Fruit fly (Drosophila melanogaster) whole organism, embryonic: Measurements from ENCODE around the gene Snr1.
A peak's percentile ranks its signal among the peaks of the same experiment; 100 is the strongest.

ENCODE experiments used
- Abd-B ChIP-seq: fragments of 200-800 bp; sonication (Bioruptor generic); optimal IDR thresholded peaks from 2 replicates; lab custom pipeline; 2018; ENCODE audit warnings: missing biosample characterization, mild to moderate bottlenecking, missing genetic modification characterization, moderate library complexity
- BEAF-32 ChIP-seq: fragments of 200-800 bp; sonication (Bioruptor generic); optimal IDR thresholded peaks from 3 replicates; lab custom pipeline; 2017; ENCODE audit warnings: missing biosample characterization, missing genetic modification characterization, mild to moderate bottlenecking, moderate library complexity, missing genetic modification reagents
- BtbVII ChIP-seq: fragments of 200-800 bp; sonication (Bioruptor generic); optimal IDR thresholded peaks from 3 replicates; lab custom pipeline; 2017; ENCODE audit warnings: missing biosample characterization, mild to moderate bottlenecking, missing genetic modification characterization
- CG10267 ChIP-seq: fragments of 200-800 bp; sonication (Bioruptor generic); optimal IDR thresholded peaks from 2 replicates; lab custom pipeline; 2018; ENCODE audit warnings: missing biosample characterization, mild to moderate bottlenecking, missing genetic modification characterization, moderate library complexity
- CG10543 ChIP-seq: fragments of 200-800 bp; sonication (Bioruptor generic); optimal IDR thresholded peaks from 3 replicates; lab custom pipeline; 2017; ENCODE audit warnings: missing biosample characterization, mild to moderate bottlenecking, missing genetic modification characterization, moderate library complexity
- CG11456 ChIP-seq: fragments of 200-800 bp; sonication (Bioruptor generic); IDR thresholded peaks from 3 replicates; pipeline ENCODE4 v1.3.6; 2022; ENCODE audit warnings: missing biosample characterization, missing genetic modification characterization
- CG12659 ChIP-seq: fragments of 200-800 bp; sonication (Bioruptor generic); optimal IDR thresholded peaks from 3 replicates; lab custom pipeline; 2017; ENCODE audit warnings: mild to moderate bottlenecking, missing biosample characterization, missing genetic modification reagents, missing genetic modification characterization
- CG16813 ChIP-seq: fragments of 200-800 bp; sonication (Bioruptor generic); IDR thresholded peaks from 3 replicates; pipeline ENCODE4 v1.3.6; 2022; ENCODE audit warnings: missing biosample characterization, missing genetic modification characterization; ENCODE audit not compliant: partially characterized antibody
- CG31441 ChIP-seq: fragments of 200-800 bp; sonication (Bioruptor generic); IDR thresholded peaks from 2 replicates; pipeline ENCODE4 v1.3.6; 2022; ENCODE audit warnings: missing biosample characterization, missing genetic modification characterization
- CG32772 ChIP-seq: fragments of 200-800 bp; sonication (Bioruptor generic); IDR thresholded peaks from 2 replicates; pipeline ENCODE4 v1.3.6; 2022; ENCODE audit warnings: missing biosample characterization, missing genetic modification characterization
- CG3726 ChIP-seq: fragments of 200-800 bp; sonication (Bioruptor generic); IDR thresholded peaks from 3 replicates; pipeline ENCODE4, ENCODE4 v1.3.6; 2022; ENCODE audit warnings: missing biosample characterization, missing genetic modification characterization
- CG4820 ChIP-seq: fragments of 200-800 bp; sonication (Bioruptor generic); optimal IDR thresholded peaks from 3 replicates; lab custom pipeline; 2016; ENCODE audit warnings: missing biosample characterization, missing genetic modification characterization
- CG5180 ChIP-seq: fragments of 200-800 bp; sonication (Bioruptor generic); optimal IDR thresholded peaks from 3 replicates; lab custom pipeline; 2017; ENCODE audit warnings: missing biosample characterization, missing genetic modification characterization, mild to moderate bottlenecking, moderate library complexity, missing genetic modification reagents
- CG6791 ChIP-seq: fragments of 200-800 bp; sonication (Bioruptor generic); IDR thresholded peaks from 3 replicates; pipeline ENCODE4 v1.3.6; 2022; ENCODE audit warnings: missing biosample characterization, missing genetic modification characterization; ENCODE audit not compliant: partially characterized antibody
- CG8281 ChIP-seq: fragments of 200-800 bp; sonication (Bioruptor generic); optimal IDR thresholded peaks from 2 replicates; lab custom pipeline; 2018; ENCODE audit warnings: missing biosample characterization, mild to moderate bottlenecking, missing genetic modification characterization, moderate library complexity
- CG8944 ChIP-seq: fragments of 200-800 bp; sonication (Bioruptor generic); optimal IDR thresholded peaks from 3 replicates; lab custom pipeline; 2016; ENCODE audit warnings: missing biosample characterization, missing genetic modification characterization
- CG9215 ChIP-seq: fragments of 200-800 bp; sonication (Bioruptor generic); IDR thresholded peaks from 2 replicates; pipeline ENCODE4 v1.3.6; 2022; ENCODE audit warnings: missing biosample characterization, missing genetic modification characterization
- CTCF ChIP-seq: fragments of 200-800 bp; sonication (Bioruptor generic); optimal IDR thresholded peaks from 2 replicates; lab custom pipeline; 2017; ENCODE audit warnings: missing biosample characterization, mild to moderate bottlenecking, missing genetic modification characterization, moderate library complexity
- CoRest ChIP-seq: fragments of 200-800 bp; sonication (Bioruptor generic); optimal IDR thresholded peaks from 3 replicates; lab custom pipeline; 2018; ENCODE audit warnings: missing biosample characterization, mild to moderate bottlenecking, missing genetic modification characterization, moderate library complexity
- CrebB ChIP-seq: fragments of 200-800 bp; sonication (Bioruptor generic); optimal IDR thresholded peaks from 3 replicates; lab custom pipeline; 2018; ENCODE audit warnings: missing biosample characterization, mild to moderate bottlenecking, missing genetic modification characterization
- Eip74EF ChIP-seq, 2 experiments: fragments of 200-800 bp in 1 of 2; fragments of >200 bp in 1 of 2; sonication (Bioruptor generic) in 1 of 2; optimal IDR thresholded peaks; 2 replicates each; lab custom pipeline; 2017 to 2019; ENCODE audit warnings: missing biosample characterization in 2 of 2, missing genetic modification characterization in 2 of 2, mild to moderate bottlenecking in 1 of 2, moderate library complexity in 1 of 2
- Gsc ChIP-seq: fragments of 200-800 bp; sonication (Bioruptor generic); IDR thresholded peaks from 2 replicates; pipeline ENCODE4 v1.3.6; 2022; ENCODE audit warnings: missing biosample characterization, missing genetic modification characterization
- Hey ChIP-seq: fragments of 200-800 bp; sonication (Bioruptor generic); optimal IDR thresholded peaks from 3 replicates; lab custom pipeline; 2018; ENCODE audit warnings: missing biosample characterization, mild to moderate bottlenecking, missing genetic modification characterization
- Hmr ChIP-seq: fragments of 200-800 bp; sonication (Bioruptor generic); optimal IDR thresholded peaks from 3 replicates; lab custom pipeline; 2017; ENCODE audit warnings: mild to moderate bottlenecking, missing biosample characterization, missing genetic modification reagents, missing genetic modification characterization
- Myb ChIP-seq: fragments of 200-800 bp; sonication (Bioruptor generic); optimal IDR thresholded peaks from 2 replicates; lab custom pipeline; 2016; ENCODE audit warnings: missing biosample characterization, missing genetic modification characterization
- NK7.1 ChIP-seq: fragments of 200-800 bp; sonication (Bioruptor generic); optimal IDR thresholded peaks from 3 replicates; lab custom pipeline; 2016; ENCODE audit warnings: missing biosample characterization, missing genetic modification characterization
- Nf-YB ChIP-seq: fragments of 200-800 bp; sonication (Bioruptor generic); optimal IDR thresholded peaks from 3 replicates; lab custom pipeline; 2019; ENCODE audit warnings: missing biosample characterization, mild to moderate bottlenecking, missing genetic modification characterization, moderate library complexity
- Poxn ChIP-seq: fragments of 200-800 bp; sonication (Bioruptor generic); IDR thresholded peaks from 2 replicates; pipeline ENCODE4 v1.3.6; 2022; ENCODE audit warnings: missing biosample characterization, missing genetic modification characterization
- Six4 ChIP-seq: fragments of 200-800 bp; sonication (Bioruptor generic); optimal IDR thresholded peaks from 2 replicates; lab custom pipeline; 2016; ENCODE audit warnings: missing biosample characterization, missing genetic modification characterization
- Sox102F ChIP-seq: fragments of 200-800 bp; sonication (Bioruptor generic); optimal IDR thresholded peaks from 2 replicates; lab custom pipeline; 2018; ENCODE audit warnings: missing biosample characterization, mild to moderate bottlenecking, missing genetic modification characterization, moderate library complexity
- chm ChIP-seq: fragments of 200-800 bp; sonication (Bioruptor generic); IDR thresholded peaks from 2 replicates; pipeline ENCODE4 v1.3.6; 2022; ENCODE audit warnings: missing biosample characterization, missing genetic modification characterization
- corto ChIP-seq: fragments of 200-800 bp; sonication (Bioruptor generic); optimal IDR thresholded peaks from 2 replicates; lab custom pipeline; 2016; ENCODE audit warnings: missing biosample characterization, mild to moderate bottlenecking, missing genetic modification characterization, moderate library complexity
- dan ChIP-seq: fragments of 200-800 bp; sonication (Bioruptor generic); IDR thresholded peaks from 2 replicates; pipeline ENCODE4 v1.3.6; 2022; ENCODE audit warnings: missing biosample characterization, missing genetic modification characterization
- dati ChIP-seq: fragments of 200-800 bp; sonication (Bioruptor generic); IDR thresholded peaks from 2 replicates; pipeline ENCODE4 v1.3.6; 2022; ENCODE audit warnings: missing biosample characterization, missing genetic modification characterization
- dmrt99B ChIP-seq: fragments of 200-800 bp; sonication (Bioruptor generic); optimal IDR thresholded peaks from 2 replicates; lab custom pipeline; 2018; ENCODE audit warnings: missing biosample characterization, mild to moderate bottlenecking, missing genetic modification characterization, moderate library complexity
- ems ChIP-seq: fragments of 200-800 bp; sonication (Bioruptor generic); optimal IDR thresholded peaks from 3 replicates; lab custom pipeline; 2016; ENCODE audit warnings: missing biosample characterization, missing genetic modification characterization
- fd102C ChIP-seq: fragments of 200-800 bp; sonication (Bioruptor generic); optimal IDR thresholded peaks from 2 replicates; lab custom pipeline; 2018; ENCODE audit warnings: missing biosample characterization, mild to moderate bottlenecking, missing genetic modification characterization, moderate library complexity
- lilli ChIP-seq: fragments of 200-800 bp; sonication (Bioruptor generic); optimal IDR thresholded peaks from 3 replicates; lab custom pipeline; 2016; ENCODE audit warnings: missing biosample characterization, missing genetic modification characterization
- lola ChIP-seq, 3 experiments: fragments of >200 bp in 2 of 3; fragments of 200-800 bp in 1 of 3; sonication (Bioruptor generic) in 1 of 3; optimal IDR thresholded peaks; 2 replicates each; lab custom pipeline; 2017 to 2019; ENCODE audit warnings: missing biosample characterization in 3 of 3, missing genetic modification characterization in 3 of 3, mild to moderate bottlenecking in 1 of 3, moderate library complexity in 1 of 3
- mam ChIP-seq: fragments of 200-800 bp; sonication (Bioruptor generic); optimal IDR thresholded peaks from 3 replicates; lab custom pipeline; 2016; ENCODE audit warnings: missing biosample characterization, missing genetic modification characterization
- nau ChIP-seq: fragments of 200-800 bp; sonication (Bioruptor generic); optimal IDR thresholded peaks from 3 replicates; lab custom pipeline; 2017; ENCODE audit warnings: missing biosample characterization, mild to moderate bottlenecking, missing genetic modification characterization, missing genetic modification reagents
- oc ChIP-seq: fragments of 200-800 bp; sonication (Bioruptor generic); optimal IDR thresholded peaks from 2 replicates; lab custom pipeline; 2018; ENCODE audit warnings: missing biosample characterization, mild to moderate bottlenecking, missing genetic modification characterization, moderate library complexity
- org-1 ChIP-seq: fragments of 200-800 bp; sonication (Bioruptor generic); optimal IDR thresholded peaks from 2 replicates; lab custom pipeline; 2017; ENCODE audit warnings: missing biosample characterization, missing genetic modification characterization
- p53 ChIP-seq: fragments of 200-800 bp; sonication (Bioruptor generic); optimal IDR thresholded peaks from 2 replicates; lab custom pipeline; 2016; ENCODE audit warnings: missing biosample characterization, missing genetic modification characterization
- pan ChIP-seq, 4 experiments: fragments of >200 bp in 3 of 4; fragments of 200-800 bp in 1 of 4; sonication (Bioruptor generic) in 1 of 4; optimal IDR thresholded peaks in 3 of 4; IDR thresholded peaks in 1 of 4; 2 replicates each; pipeline versions ENCODE4 v1.3.6 to Lab custom; 2017 to 2022; ENCODE audit warnings: missing biosample characterization in 2 of 4, missing genetic modification characterization in 2 of 4, mixed read lengths in 1 of 4
- pho ChIP-seq: fragments of 200-800 bp; sonication (Bioruptor generic); optimal IDR thresholded peaks from 2 replicates; lab custom pipeline; 2016; ENCODE audit warnings: missing biosample characterization, missing genetic modification characterization
- sr ChIP-seq: fragments of 200-800 bp; sonication (Bioruptor generic); IDR thresholded peaks from 3 replicates; pipeline ENCODE4 v1.3.6; 2022; ENCODE audit warnings: missing biosample characterization, missing genetic modification characterization
- unc-4 ChIP-seq: fragments of 200-800 bp; sonication (Bioruptor generic); IDR thresholded peaks from 2 replicates; pipeline ENCODE4 v1.3.6; 2022; ENCODE audit warnings: missing biosample characterization, missing genetic modification characterization; ENCODE audit not compliant: partially characterized antibody
- zen2 ChIP-seq: fragments of 200-800 bp; sonication (Bioruptor generic); IDR thresholded peaks from 3 replicates; pipeline ENCODE4 v1.3.6; 2022; ENCODE audit warnings: missing biosample characterization, missing genetic modification characterization; ENCODE audit not compliant: partially characterized antibody

The Snr1 gene

dm6 chr3R:5518627-5519026, 47.9 kb downstream of the Snr1 start (continued):
- no peak for TF ChIP-seq NK7.1 (GFP tag; lab: Kevin White, UChicago)
- no peak for TF ChIP-seq pan (optimal IDR thresholded peaks at IDR 0.05; lab: Kevin White, UChicago)
- peak in 1 of 2 experiments; percentile 66 for TF ChIP-seq pan (GFP tag; optimal IDR thresholded peaks at IDR 0.05 in 1 of 2, IDR thresholded peaks at IDR 0.05 in 1 of 2)
- TF ChIP-seq unc-4, result no peak
- peak; percentile 57 for TF ChIP-seq CoRest (tag; lab: Kevin White, UChicago)
- no peak for TF ChIP-seq CTCF
- TF ChIP-seq CG8944 (GFP tag; lab: Kevin White, UChicago), result peak; percentile 38
- no peak for TF ChIP-seq Gsc (GFP tag; lab: Robert Waterston, UW)
- TF ChIP-seq corto (GFP tag; lab: Kevin White, UChicago), result no peak
- peak; percentile 74 for TF ChIP-seq chm (GFP tag; lab: Robert Waterston, UW)
- TF ChIP-seq Abd-B (GFP tag; lab: Kevin White, UChicago), result peak; percentile 20
- no peak for TF ChIP-seq fd102C (GFP tag; lab: Kevin White, UChicago)
- TF ChIP-seq CG11456, result peak; percentile 68; the same call in 1 of the 3 replicates
- TF ChIP-seq Hmr, result peak; percentile 2
- TF ChIP-seq CG6791, result no peak
- TF ChIP-seq sr (GFP tag; lab: Robert Waterston, UW), result 0 out of 3 replicates have a peak, but pooled peaks have one; percentile 15
- TF ChIP-seq CG8281 (tag; lab: Kevin White, UChicago), result no peak
- TF ChIP-seq p53, result no peak
- peak; percentile 65 for TF ChIP-seq dmrt99B
- 0 out of 2 replicates have a peak, but pooled peaks have one; percentile 46 for TF ChIP-seq CG32772 (GFP tag; lab: Robert Waterston, UW)
- TF ChIP-seq CG10543 (GFP tag; lab: Kevin White, UChicago), result no peak
- peak; percentile 36 for TF ChIP-seq CG10267 (tag; lab: Kevin White, UChicago)
- no peak for TF ChIP-seq Poxn (GFP tag; lab: Robert Waterston, UW)
- TF ChIP-seq Sox102F, result peak; percentile 67
- TF ChIP-seq Hey (tag; lab: Kevin White, UChicago), result no peak
- TF ChIP-seq ems (GFP tag; lab: Kevin White, UChicago), result peak; percentile 11
- peak; percentile 24 for TF ChIP-seq mam (GFP tag; lab: Kevin White, UChicago)
- peak in 1 of 3 experiments; percentile 50 for TF ChIP-seq lola (GFP tag; optimal IDR thresholded peaks at IDR 0.05; lab: Kevin White, UChicago)
- TF ChIP-seq Nf-YB, result no peak
- no peak for TF ChIP-seq zen2 (GFP tag; lab: Robert Waterston, UW)
- TF ChIP-seq CG9215 (GFP tag; lab: Robert Waterston, UW), result no peak; the same call in 1 of the 2 replicates
- TF ChIP-seq CG4820 (GFP tag; lab: Kevin White, UChicago), result peak; percentile 20
- TF ChIP-seq CG31441 (GFP tag; lab: Robert Waterston, UW), result peak; percentile 65
- TF ChIP-seq Six4 (GFP tag; lab: Kevin White, UChicago), result peak; percentile 24
- TF ChIP-seq CrebB, result no peak
- TF ChIP-seq dan, result no peak
- TF ChIP-seq Myb, result peak; percentile 26
- TF ChIP-seq CG16813 (GFP tag; lab: Robert Waterston, UW), result no peak
- no peak for TF ChIP-seq pho
- no peak for TF ChIP-seq BEAF-32 (GFP tag; lab: Kevin White, UChicago)
- TF ChIP-seq dati, result peak; percentile 39; the same call in 1 of the 2 replicates
- no peak for TF ChIP-seq CG5180 (GFP tag; lab: Kevin White, UChicago)
- peak; percentile 50 for TF ChIP-seq oc
- TF ChIP-seq org-1 (GFP tag; lab: Kevin White, UChicago), result peak; percentile 43
- peak in 1 of 2 experiments; percentile 23 for TF ChIP-seq Eip74EF (GFP tag; optimal IDR thresholded peaks at IDR 0.05; lab: Kevin White, UChicago)
- no peak for TF ChIP-seq CG3726 (GFP tag; lab: Robert Waterston, UW)
- no peak for TF ChIP-seq nau (GFP tag; lab: Kevin White, UChicago)
- peak; percentile 42 for TF ChIP-seq CG12659 (GFP tag; lab: Kevin White, UChicago)
- TF ChIP-seq BtbVII (GFP tag; lab: Kevin White, UChicago), result no peak
- peak; percentile 17 for TF ChIP-seq lilli
